Fruit fly (Drosophila melanogaster): ENCODE results near the gene Lcch3.

The Lcch3 gene

dm6 chrX:15888763-15889162 is 36.1 kb upstream of the Lcch3 start:
- TF ChIP-seq tai (GFP tag; optimal IDR thresholded peaks at IDR 0.05) (no peak), Abd-B (GFP tag; optimal IDR thresholded peaks at IDR 0.05) (no peak), brk (GFP tag; optimal IDR thresholded peaks at IDR 0.05) (no peak), lola (GFP tag; optimal IDR thresholded peaks at IDR 0.05) (no peak), psq (GFP tag; optimal IDR thresholded peaks at IDR 0.05) (no peak), foxo (GFP tag; optimal IDR thresholded peaks at IDR 0.05) (no peak), woc (GFP tag; optimal IDR thresholded peaks at IDR 0.05) (no peak), Myc (optimal IDR thresholded peaks at IDR 0.05) (no peak), sv (GFP tag; optimal IDR thresholded peaks at IDR 0.05) (no peak), sage (GFP tag; optimal IDR thresholded peaks at IDR 0.05) (no peak)

- no peak for TF ChIP-seq sage (GFP tag; optimal IDR thresholded peaks at IDR 0.05)
- TF ChIP-seq Sp1 (GFP tag; optimal IDR thresholded peaks at IDR 0.05) = peak; percentile 29
- TF ChIP-seq Hnf4 (GFP tag; optimal IDR thresholded peaks at IDR 0.05) = peak; percentile 17
- peak; percentile 51 for TF ChIP-seq HLH106 (tag; optimal IDR thresholded peaks at IDR 0.05)
- peak; percentile 12 for TF ChIP-seq psq (GFP tag; optimal IDR thresholded peaks at IDR 0.05)
- TF ChIP-seq CrebA (GFP tag; optimal IDR thresholded peaks at IDR 0.05; ENCODE audit: borderline replicate concordance) = no peak
- TF ChIP-seq Jra (GFP tag; optimal IDR thresholded peaks at IDR 0.05) = no peak
- TF ChIP-seq foxo (GFP tag; optimal IDR thresholded peaks at IDR 0.05) = peak in 1 of 2 experiments; percentile 29
- TF ChIP-seq rgr (GFP tag; optimal IDR thresholded peaks at IDR 0.05) = peak; percentile 30
- TF ChIP-seq fru (GFP tag; optimal IDR thresholded peaks at IDR 0.05) = peak; percentile 2
- peak; percentile 1 for TF ChIP-seq ey (GFP tag; optimal IDR thresholded peaks at IDR 0.05)
- TF ChIP-seq woc (GFP tag; optimal IDR thresholded peaks at IDR 0.05) = peak; percentile 41
- peak; percentile 74 for TF ChIP-seq N (GFP tag; optimal IDR thresholded peaks at IDR 0.05)
Measured at dm6 chrX:15889780-15890608, 34.9 kb upstream of the Lcch3 start, which contains the start of the genes MSBP and CG15916. Gene MSBP (minus strand): TSS chrX:15890109. Gene CG15916 (plus strand): TSS chrX:15890589.

DNA sequence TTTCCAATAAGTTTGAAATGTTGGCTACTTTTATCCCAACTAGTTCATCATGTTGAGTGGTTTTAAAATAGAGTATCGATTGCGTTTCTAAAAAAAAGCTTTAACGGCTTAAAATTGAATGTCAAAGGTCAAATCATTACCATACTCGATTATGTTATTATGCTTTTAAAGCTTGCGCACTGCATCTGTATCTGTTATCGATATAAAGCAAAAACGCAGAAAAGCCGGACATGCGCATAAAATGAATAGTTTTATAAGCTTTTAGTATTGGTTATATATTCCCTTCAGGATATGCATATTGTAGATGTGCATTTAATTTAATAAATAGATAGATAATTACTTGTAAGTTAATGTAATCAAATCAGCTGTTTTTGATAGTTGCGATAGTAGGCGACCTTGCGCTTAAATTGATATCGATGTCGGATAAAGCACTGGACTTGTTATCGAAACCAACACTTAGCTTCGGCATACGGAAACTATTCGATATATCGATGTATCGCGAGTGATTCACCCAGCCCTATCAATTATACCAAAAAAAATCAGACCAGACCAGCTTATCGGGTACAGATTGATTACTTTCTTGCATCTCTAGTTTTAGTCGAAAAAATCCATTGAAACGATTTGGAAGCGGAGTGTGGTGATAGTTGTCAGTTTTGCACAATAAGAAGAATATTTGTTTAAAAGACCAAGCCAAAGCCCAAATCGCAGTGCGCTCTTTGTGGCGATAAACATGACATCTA is 33.1 kb upstream of the Lcch3 start, which contains the start of gene shi:
TSS of gene shi (plus strand) at position 511 of the 740 bp plus-strand sequence.
- TF ChIP-seq CG32264 (GFP tag; optimal IDR thresholded peaks at IDR 0.05) (no peak), Jra (GFP tag; optimal IDR thresholded peaks at IDR 0.05) (peak; percentile 68), brk (GFP tag; optimal IDR thresholded peaks at IDR 0.05) (peak; percentile 27), Hnf4 (GFP tag; optimal IDR thresholded peaks at IDR 0.05) (peak; percentile 4), ey (GFP tag; optimal IDR thresholded peaks at IDR 0.05) (no peak), CG9705 (GFP tag; optimal IDR thresholded peaks at IDR 0.05) (no peak), woc (GFP tag; optimal IDR thresholded peaks at IDR 0.05) (peak; percentile 23), fru (GFP tag; optimal IDR thresholded peaks at IDR 0.05) (peak; percentile 48), pan (optimal IDR thresholded peaks at IDR 0.05) (no peak), psq (GFP tag; optimal IDR thresholded peaks at IDR 0.05) (no peak), Hr83 (GFP tag; optimal IDR thresholded peaks at IDR 0.05; ENCODE audit: poor library complexity, severe bottlenecking) (no peak), dl (GFP tag; optimal IDR thresholded peaks at IDR 0.05; ENCODE audit: insufficient read depth in 1 of 2, partially characterized antibody in 2 of 2) (no peak), br (GFP tag; optimal IDR thresholded peaks at IDR 0.05) (no peak), dmrt93B (GFP tag; optimal IDR thresholded peaks at IDR 0.05) (no peak), sage (GFP tag; optimal IDR thresholded peaks at IDR 0.05) (no peak), Vsx2 (GFP tag; optimal IDR thresholded peaks at IDR 0.05; ENCODE audit: partially characterized antibody) (no peak), jim (GFP tag; optimal IDR thresholded peaks at IDR 0.05) (no peak), Dfd (GFP tag; optimal IDR thresholded peaks at IDR 0.05) (no peak), Sp1 (GFP tag; optimal IDR thresholded peaks at IDR 0.05) (no peak), Dif (GFP tag; optimal IDR thresholded peaks at IDR 0.05; ENCODE audit: partially characterized antibody) (no peak), N (GFP tag; optimal IDR thresholded peaks at IDR 0.05) (no peak), GATAd (GFP tag; optimal IDR thresholded peaks at IDR 0.05) (no peak), dsf (GFP tag; optimal IDR thresholded peaks at IDR 0.05; ENCODE audit: borderline replicate concordance) (no peak), h (GFP tag; optimal IDR thresholded peaks at IDR 0.05) (no peak), lola (GFP tag; optimal IDR thresholded peaks at IDR 0.05) (no peak), OdsH (GFP tag; optimal IDR thresholded peaks at IDR 0.05) (no peak), Rel (GFP tag; optimal IDR thresholded peaks at IDR 0.05) (no peak), Rel (tag; optimal IDR thresholded peaks at IDR 0.05) (no peak), Abd-B (GFP tag; optimal IDR thresholded peaks at IDR 0.05) (no peak), sv (GFP tag; optimal IDR thresholded peaks at IDR 0.05) (no peak), Hr78 (GFP tag; optimal IDR thresholded peaks at IDR 0.05) (no peak), Mio (GFP tag; optimal IDR thresholded peaks at IDR 0.05) (no peak), foxo (GFP tag; optimal IDR thresholded peaks at IDR 0.05) (no peak), HLH106 (tag; optimal IDR thresholded peaks at IDR 0.05) (no peak)

Data from whole organism, wandering third instar larva.